Fruit fly (Drosophila melanogaster): ENCODE data around the gene He.

He gene

DNA sequence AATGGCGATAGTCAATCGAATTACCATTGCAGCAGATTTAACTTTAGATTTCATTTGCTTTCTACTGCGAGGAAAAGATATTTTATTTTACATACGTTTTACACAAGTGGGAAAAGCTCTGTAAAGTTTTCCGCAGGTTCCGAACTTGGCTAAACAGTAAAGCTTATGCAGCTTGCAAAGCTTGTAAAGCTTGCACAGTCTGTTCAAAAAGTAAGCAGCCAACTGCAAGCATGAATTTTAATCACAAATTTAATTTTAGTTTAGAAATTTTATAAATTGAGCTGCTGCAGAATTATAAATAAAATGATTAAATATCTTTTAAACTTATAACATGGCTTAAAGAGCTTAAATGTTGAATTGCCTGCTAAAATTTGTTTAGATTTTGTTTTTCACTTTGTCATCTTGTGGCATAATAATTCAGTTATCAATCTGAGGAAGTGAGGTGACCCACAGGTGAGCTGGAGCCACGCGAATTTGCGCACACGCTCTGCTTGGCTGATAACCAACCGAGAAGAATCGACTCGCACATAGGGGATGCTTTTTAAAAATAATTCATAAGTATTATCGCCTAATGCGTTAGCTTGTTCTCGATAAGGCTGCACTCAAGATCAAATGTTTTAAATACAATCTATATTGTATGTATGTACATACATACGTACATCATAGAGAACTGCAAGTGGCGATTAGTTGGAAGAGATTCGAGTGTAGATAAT, 39.0 kb upstream of the He start (continued):
- peak; percentile 22 for TF ChIP-seq mam (GFP tag; optimal IDR thresholded peaks at IDR 0.05)
- peak; percentile 47 for TF ChIP-seq tap (tag; optimal IDR thresholded peaks at IDR 0.05)
- no peak for TF ChIP-seq Asciz (GFP tag; optimal IDR thresholded peaks at IDR 0.05)
- TF ChIP-seq pros (GFP tag; optimal IDR thresholded peaks at IDR 0.05) = no peak
- no peak for TF ChIP-seq CG10274 (GFP tag; optimal IDR thresholded peaks at IDR 0.05)
- TF ChIP-seq pum (GFP tag; optimal IDR thresholded peaks at IDR 0.05) = no peak
- no peak for TF ChIP-seq Hr78 (GFP tag; optimal IDR thresholded peaks at IDR 0.05)
- TF ChIP-seq Trl (optimal IDR thresholded peaks at IDR 0.05) = no peak
- no peak for TF ChIP-seq Trl (GFP tag; optimal IDR thresholded peaks at IDR 0.05)
- peak; percentile 53; the same call in 1 of the 2 replicates for TF ChIP-seq H2.0 (GFP tag; IDR thresholded peaks at IDR 0.05)
- TF ChIP-seq CG6254 (GFP tag; optimal IDR thresholded peaks at IDR 0.05) = no peak
- TF ChIP-seq ewg (GFP tag; optimal IDR thresholded peaks at IDR 0.05) = no peak
- TF ChIP-seq CG5245 (GFP tag; optimal IDR thresholded peaks at IDR 0.05) = no peak
- TF ChIP-seq grn (GFP tag; optimal IDR thresholded peaks at IDR 0.05) = peak; percentile 26
- peak; percentile 59 for TF ChIP-seq CG15269 (tag; optimal IDR thresholded peaks at IDR 0.05)
- no peak for TF ChIP-seq CG17912 (GFP tag; optimal IDR thresholded peaks at IDR 0.05)
- TF ChIP-seq exex (tag; optimal IDR thresholded peaks at IDR 0.05) = no peak
- TF ChIP-seq CG5953 (GFP tag; IDR thresholded peaks at IDR 0.05) = no peak
- no peak for TF ChIP-seq BtbVII (GFP tag; optimal IDR thresholded peaks at IDR 0.05)
- no peak for TF ChIP-seq CG8944 (GFP tag; optimal IDR thresholded peaks at IDR 0.05)
- TF ChIP-seq Kr (GFP tag; optimal IDR thresholded peaks at IDR 0.05) = no peak
- no peak for TF ChIP-seq YL-1 (GFP tag; optimal IDR thresholded peaks at IDR 0.05)
- TF ChIP-seq CG2129 (GFP tag; IDR thresholded peaks at IDR 0.05; ENCODE audit: partially characterized antibody) = no peak
- no peak for TF ChIP-seq HmgD (GFP tag; optimal IDR thresholded peaks at IDR 0.05)
- peak; percentile 67; the same call in 1 of the 2 replicates for TF ChIP-seq Bgb (GFP tag; IDR thresholded peaks at IDR 0.05; ENCODE audit: partially characterized antibody)
- no peak for TF ChIP-seq emc (GFP tag; optimal IDR thresholded peaks at IDR 0.05)
- TF ChIP-seq tin (GFP tag; optimal IDR thresholded peaks at IDR 0.05) = peak; percentile 3
- TF ChIP-seq corto (GFP tag; optimal IDR thresholded peaks at IDR 0.05) = no peak
- peak; percentile 12; the same call in 1 of the 2 replicates for TF ChIP-seq rib (GFP tag; IDR thresholded peaks at IDR 0.05)
- no peak for TF ChIP-seq CG15479 (GFP tag; optimal IDR thresholded peaks at IDR 0.05)
- no peak for TF ChIP-seq CG13424 (tag; optimal IDR thresholded peaks at IDR 0.05)
- peak; percentile 88 for TF ChIP-seq Med (GFP tag)
- peak; percentile 36 for TF ChIP-seq Xbp1 (GFP tag; optimal IDR thresholded peaks at IDR 0.05)
- TF ChIP-seq fru (optimal IDR thresholded peaks at IDR 0.05) = no peak
- TF ChIP-seq D19A (tag; optimal IDR thresholded peaks at IDR 0.05) = peak; percentile 40
- TF ChIP-seq en (GFP tag; optimal IDR thresholded peaks at IDR 0.05) = no peak
- no peak for TF ChIP-seq Taf1 (GFP tag; IDR thresholded peaks at IDR 0.05)
- TF ChIP-seq maf-S (GFP tag; optimal IDR thresholded peaks at IDR 0.05) = no peak
- TF ChIP-seq Sox102F (GFP tag; optimal IDR thresholded peaks at IDR 0.05) = peak; percentile 17
- no peak for TF ChIP-seq pho (GFP tag; optimal IDR thresholded peaks at IDR 0.05)
- TF ChIP-seq CTCF (GFP tag; optimal IDR thresholded peaks at IDR 0.05) = peak; percentile 83
- no peak for TF ChIP-seq H15 (GFP tag; IDR thresholded peaks at IDR 0.05)
- no peak for TF ChIP-seq B-H2 (GFP tag; optimal IDR thresholded peaks at IDR 0.05)
- no peak for TF ChIP-seq trh (GFP tag; optimal IDR thresholded peaks at IDR 0.05)
- TF ChIP-seq Vsx1 (GFP tag; optimal IDR thresholded peaks at IDR 0.05) = no peak
- no peak for TF ChIP-seq Elba2 (GFP tag; optimal IDR thresholded peaks at IDR 0.05)
- TF ChIP-seq CG3995 (GFP tag; optimal IDR thresholded peaks at IDR 0.05) = no peak
- peak; percentile 27 for TF ChIP-seq CG8290 (GFP tag; optimal IDR thresholded peaks at IDR 0.05)
- TF ChIP-seq CG8290 (tag; optimal IDR thresholded peaks at IDR 0.05) = peak in 1 of 2 experiments; percentile 27
- TF ChIP-seq Nf-YA (GFP tag; IDR thresholded peaks at IDR 0.05) = no peak
- TF ChIP-seq CG1024 (GFP tag; IDR thresholded peaks at IDR 0.05) = no peak
- no peak for TF ChIP-seq CHES-1-like (GFP tag; optimal IDR thresholded peaks at IDR 0.05)

Data from whole organism, embryonic.